Fruit fly (Drosophila melanogaster): ENCODE data around the gene CG11791.

dm6 chr3R:25049742-25050517, 514 bp downstream of the CG11791 start:
- no peak for TF ChIP-seq ttk (optimal IDR thresholded peaks at IDR 0.05)
- no peak for TF ChIP-seq Myc (optimal IDR thresholded peaks at IDR 0.05)
- TF ChIP-seq insv (optimal IDR thresholded peaks at IDR 0.05), result no peak
- TF ChIP-seq Sin3A (optimal IDR thresholded peaks at IDR 0.05), result no peak
